Fruit fly (Drosophila melanogaster) whole organism, embryonic: ENCODE measurements around the gene mats.
A peak's percentile ranks its signal among the peaks of the same experiment; 100 is the strongest.

Source experiments
- Abd-B ChIP-seq: fragments of 200-800 bp; sonication (Bioruptor generic); optimal IDR thresholded peaks from 2 replicates; lab custom pipeline; 2018; ENCODE audit warnings: missing biosample characterization, mild to moderate bottlenecking, missing genetic modification characterization, moderate library complexity
- C15 ChIP-seq: fragments of 200-800 bp; sonication (Bioruptor generic); IDR thresholded peaks from 3 replicates; pipeline ENCODE4 v1.3.6; 2022; ENCODE audit warnings: missing biosample characterization, missing genetic modification characterization
- CG3407 ChIP-seq: fragments of 200-800 bp; sonication (Bioruptor generic); optimal IDR thresholded peaks from 2 replicates; lab custom pipeline; 2018; ENCODE audit warnings: missing biosample characterization, mild to moderate bottlenecking, missing genetic modification characterization
- CG3726 ChIP-seq: fragments of 200-800 bp; sonication (Bioruptor generic); IDR thresholded peaks from 3 replicates; pipeline ENCODE4, ENCODE4 v1.3.6; 2022; ENCODE audit warnings: missing biosample characterization, missing genetic modification characterization
- D19A ChIP-seq: fragments of 200-800 bp; optimal IDR thresholded peaks from 3 replicates; lab custom pipeline; 2019; ENCODE audit warnings: missing biosample characterization, mild to moderate bottlenecking, missing genetic modification characterization, moderate library complexity
- Dip3 ChIP-seq: fragments of 200-800 bp; sonication (Bioruptor generic); optimal IDR thresholded peaks from 3 replicates; lab custom pipeline; 2016; ENCODE audit warnings: missing biosample characterization, missing genetic modification characterization
- Neu2 ChIP-seq: fragments of 200-800 bp; sonication (Bioruptor generic); optimal IDR thresholded peaks from 3 replicates; lab custom pipeline; 2016; ENCODE audit warnings: missing biosample characterization, missing genetic modification characterization, borderline replicate concordance
- Tbp ChIP-seq: fragments of >200 bp; optimal IDR thresholded peaks from 2 replicates; lab custom pipeline; 2018; ENCODE audit warnings: missing biosample characterization, missing genetic modification characterization
- sisA ChIP-seq: fragments of 200-800 bp; sonication (Bioruptor generic); IDR thresholded peaks from 2 replicates; pipeline ENCODE4 v1.3.6; 2022; ENCODE audit warnings: missing biosample characterization, missing genetic modification characterization
- toy ChIP-seq: fragments of 200-800 bp; sonication (Bioruptor generic); IDR thresholded peaks from 2 replicates; pipeline ENCODE4 v1.3.6; 2022; ENCODE audit warnings: missing biosample characterization, missing genetic modification characterization

DNA sequence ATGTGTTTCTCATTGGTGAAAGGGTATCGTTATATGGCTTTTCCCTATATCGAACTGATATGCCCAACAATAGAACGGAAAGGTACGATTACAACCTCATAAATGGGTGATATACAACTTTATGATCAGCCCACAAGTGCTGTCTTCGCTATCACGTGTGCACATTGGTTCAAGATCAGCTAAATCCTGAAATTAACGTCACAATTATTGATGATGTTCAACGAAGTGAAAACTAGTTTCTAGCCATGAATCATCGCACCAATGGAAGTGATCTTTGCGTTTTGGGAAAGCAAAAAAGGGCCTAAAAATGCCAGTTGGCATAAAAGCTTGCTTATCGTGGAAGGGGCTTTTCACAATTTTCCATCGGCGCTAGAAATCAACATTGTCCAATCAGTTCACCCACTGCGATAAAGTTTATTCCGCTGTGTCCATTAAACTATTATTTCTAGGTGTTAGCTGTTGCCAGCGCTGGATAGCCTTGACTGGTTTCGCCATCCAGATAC lies 43.7 kb downstream of the mats start, which contains the start of gene CG7054:
- TF ChIP-seq Neu2 (GFP tag; lab: Kevin White, UChicago) (no peak), Tbp (GFP tag; lab: Kevin White, UChicago) (no peak), Dip3 (no peak), CG3726 (GFP tag; lab: Robert Waterston, UW) (no peak), Abd-B (GFP tag; lab: Kevin White, UChicago) (peak; percentile 32), CG3407 (GFP tag; lab: Kevin White, UChicago) (no peak), D19A (no peak), toy (no peak), C15 (no peak), sisA (GFP tag; lab: Robert Waterston, UW) (no peak)
